Fruit fly (Drosophila melanogaster) whole organism, wandering third instar larva: Measurements from ENCODE around the gene eIF2beta.

Source experiments
- Abd-B ChIP-seq: fragments of >200 bp; optimal IDR thresholded peaks from 2 replicates; lab custom pipeline; 2017; ENCODE audit warnings: missing biosample characterization, missing genetic modification characterization
- CG32264 ChIP-seq: fragments of 200-800 bp; sonication (Bioruptor generic); optimal IDR thresholded peaks from 2 replicates; lab custom pipeline; 2016; ENCODE audit warnings: missing biosample characterization, missing genetic modification characterization
- CG9705 ChIP-seq: fragments of 200-800 bp; sonication (Bioruptor generic); optimal IDR thresholded peaks from 2 replicates; lab custom pipeline; 2018; ENCODE audit warnings: missing biosample characterization, mild to moderate bottlenecking, missing genetic modification characterization
- CrebA ChIP-seq: fragments of 200-800 bp; sonication (Bioruptor generic); optimal IDR thresholded peaks from 2 replicates; lab custom pipeline; 2016; ENCODE audit warnings: missing biosample characterization, mild to moderate bottlenecking, missing genetic modification characterization, borderline replicate concordance
- Dfd ChIP-seq: fragments of >200 bp; optimal IDR thresholded peaks from 2 replicates; lab custom pipeline; 2017; ENCODE audit warnings: missing biosample characterization, missing genetic modification characterization
- Dif ChIP-seq: fragments of 200-275, 200-300 bp; sonication (Bioruptor generic); optimal IDR thresholded peaks from 2 replicates; lab custom pipeline; 2018; ENCODE audit warnings: missing biosample characterization, missing genetic modification characterization; ENCODE audit not compliant: partially characterized antibody
- Hnf4 ChIP-seq: fragments of 200-800 bp; sonication (Bioruptor generic); optimal IDR thresholded peaks from 2 replicates; lab custom pipeline; 2016; ENCODE audit warnings: missing biosample characterization, mild to moderate bottlenecking, missing genetic modification characterization
- Hr83 ChIP-seq: fragments of 200-300 bp; sonication (Bioruptor generic); optimal IDR thresholded peaks from 2 replicates; lab custom pipeline; 2016; ENCODE audit warnings: missing biosample characterization, mild to moderate bottlenecking, missing genetic modification characterization, moderate library complexity; ENCODE audit not compliant: poor library complexity, severe bottlenecking
- Jra ChIP-seq: sonication (Bioruptor generic); optimal IDR thresholded peaks from 2 replicates; lab custom pipeline; 2016; ENCODE audit warnings: missing biosample characterization, missing genetic modification characterization
- Mio ChIP-seq: sonication (Bioruptor generic); optimal IDR thresholded peaks from 2 replicates; lab custom pipeline; 2016; ENCODE audit warnings: missing biosample characterization, missing genetic modification characterization
- N ChIP-seq: fragments of >200 bp; optimal IDR thresholded peaks from 2 replicates; lab custom pipeline; 2018; ENCODE audit warnings: missing biosample characterization, missing external identifiers, missing genetic modification characterization
- OdsH ChIP-seq: fragments of 200-800 bp; sonication (Bioruptor generic); optimal IDR thresholded peaks from 2 replicates; lab custom pipeline; 2016; ENCODE audit warnings: missing biosample characterization, mild to moderate bottlenecking, missing genetic modification characterization
- Rel ChIP-seq, 2 experiments: fragments of 200-800 bp; sonication (Bioruptor generic) in 1 of 2; optimal IDR thresholded peaks; 2 replicates in 1 of 2; 3 replicates in 1 of 2; lab custom pipeline; 2016 to 2019; ENCODE audit warnings: mild to moderate bottlenecking in 2 of 2, missing biosample characterization in 2 of 2, missing genetic modification characterization in 2 of 2, moderate library complexity in 1 of 2
- Sp1 ChIP-seq: fragments of 200-800 bp; sonication (Bioruptor generic); optimal IDR thresholded peaks from 3 replicates; lab custom pipeline; 2019; ENCODE audit warnings: missing biosample characterization, mild to moderate bottlenecking, missing genetic modification characterization, moderate library complexity
- Vsx2 ChIP-seq: fragments of 200-300, 225-300 bp; sonication (Bioruptor generic); optimal IDR thresholded peaks from 2 replicates; lab custom pipeline; 2018; ENCODE audit warnings: missing biosample characterization, missing genetic modification characterization; ENCODE audit not compliant: partially characterized antibody
- dl ChIP-seq, 2 experiments: fragments of 175-275, 200-275 bp in 1 of 2; fragments of 200-275 bp in 1 of 2; sonication (Bioruptor generic); optimal IDR thresholded peaks; lab custom pipeline; 2018; ENCODE audit warnings: mild to moderate bottlenecking in 2 of 2, missing biosample characterization in 2 of 2, missing genetic modification characterization in 2 of 2, moderate library complexity in 2 of 2; ENCODE audit not compliant: partially characterized antibody in 2 of 2, insufficient read depth in 1 of 2
- dmrt93B ChIP-seq: fragments of 200-800 bp; sonication (Bioruptor generic); optimal IDR thresholded peaks from 2 replicates; lab custom pipeline; 2018; ENCODE audit warnings: missing biosample characterization, mild to moderate bottlenecking, missing genetic modification characterization
- dsf ChIP-seq: sonication (Bioruptor generic); optimal IDR thresholded peaks from 2 replicates; lab custom pipeline; 2016; ENCODE audit warnings: missing biosample characterization, missing genetic modification characterization, borderline replicate concordance
- ey ChIP-seq: fragments of 200-800 bp; sonication (Bioruptor generic); optimal IDR thresholded peaks from 2 replicates; lab custom pipeline; 2016; ENCODE audit warnings: missing biosample characterization, missing genetic modification characterization
- foxo ChIP-seq, 2 experiments: fragments of 200-800 bp; sonication (Bioruptor generic); optimal IDR thresholded peaks; 2 replicates in 1 of 2; 3 replicates in 1 of 2; lab custom pipeline; 2016 to 2017; ENCODE audit warnings: missing biosample characterization in 2 of 2, missing genetic modification characterization in 2 of 2
- fru ChIP-seq: fragments of 200-800 bp; sonication (Bioruptor generic); optimal IDR thresholded peaks from 3 replicates; lab custom pipeline; 2016; ENCODE audit warnings: missing biosample characterization, mild to moderate bottlenecking, missing genetic modification characterization
- h ChIP-seq: fragments of 200-800 bp; sonication (Bioruptor generic); optimal IDR thresholded peaks from 3 replicates; lab custom pipeline; 2016; ENCODE audit warnings: missing biosample characterization, mild to moderate bottlenecking, missing genetic modification characterization
- pan ChIP-seq: fragments of >200 bp; optimal IDR thresholded peaks from 2 replicates; lab custom pipeline; 2017
- psq ChIP-seq: fragments of 200-800 bp; sonication (Bioruptor generic); optimal IDR thresholded peaks from 3 replicates; lab custom pipeline; 2017; ENCODE audit warnings: missing biosample characterization, mild to moderate bottlenecking, missing genetic modification characterization, moderate library complexity
- rgr ChIP-seq: fragments of 200-800 bp; sonication (Bioruptor generic); optimal IDR thresholded peaks from 3 replicates; lab custom pipeline; 2016; ENCODE audit warnings: missing biosample characterization, mild to moderate bottlenecking, missing genetic modification characterization
- tai ChIP-seq: sonication (Bioruptor generic); optimal IDR thresholded peaks from 2 replicates; lab custom pipeline; 2016; ENCODE audit warnings: missing biosample characterization, missing genetic modification characterization

eIF2beta gene

dm6 chr3L:12523941-12524340, 2.6 kb downstream of the eIF2beta start, which contains the start of the genes ver and Gcn5 (continued):
- peak; percentile 97 for TF ChIP-seq CG9705 (GFP tag; lab: Kevin White, UChicago)
- TF ChIP-seq ey, result peak; percentile 98
- TF ChIP-seq, all 38 proteins: peak for 25

- peak; percentile 25 for TF ChIP-seq h (GFP tag; lab: Kevin White, UChicago)
- no peak for TF ChIP-seq Rel (GFP tag; optimal IDR thresholded peaks at IDR 0.05; lab: Kevin White, UChicago)
- peak; percentile 38 for TF ChIP-seq Rel (tag; optimal IDR thresholded peaks at IDR 0.05; lab: Kevin White, UChicago)
- peak; percentile 8 for TF ChIP-seq Dif (GFP tag; lab: Kevin White, UChicago)
- TF ChIP-seq Abd-B (GFP tag; lab: Kevin White, UChicago), result no peak
- TF ChIP-seq pan (lab: Kevin White, UChicago), result no peak
- no peak for TF ChIP-seq dsf (GFP tag; lab: Kevin White, UChicago)
- TF ChIP-seq foxo (GFP tag; optimal IDR thresholded peaks at IDR 0.05; lab: Kevin White, UChicago), result no peak
- TF ChIP-seq CrebA (GFP tag; lab: Kevin White, UChicago), result no peak
- no peak for TF ChIP-seq Vsx2 (GFP tag; lab: Kevin White, UChicago)
Measured at dm6 chr3L:12519315-12519714, 7.2 kb downstream of the eIF2beta start.

- TF ChIP-seq Dfd (GFP tag; lab: Kevin White, UChicago), result peak; percentile 92
- TF ChIP-seq pan (lab: Kevin White, UChicago), result no peak
- TF ChIP-seq, all 38 proteins: peak for 1
Measured at dm6 chr3L:12517443-12518209, 8.9 kb downstream of the eIF2beta start.

- peak; percentile 24 for TF ChIP-seq OdsH (GFP tag; lab: Kevin White, UChicago)
- TF ChIP-seq tai (GFP tag; lab: Kevin White, UChicago), result no peak
- TF ChIP-seq fru (GFP tag; lab: Kevin White, UChicago), result peak; percentile 96
- TF ChIP-seq dsf (GFP tag; lab: Kevin White, UChicago), result no peak
- no peak for TF ChIP-seq Rel (GFP tag; optimal IDR thresholded peaks at IDR 0.05; lab: Kevin White, UChicago)
- TF ChIP-seq Rel (tag; optimal IDR thresholded peaks at IDR 0.05; lab: Kevin White, UChicago), result no peak
- TF ChIP-seq N, result no peak
- peak; percentile 32 for TF ChIP-seq Sp1 (GFP tag; lab: Kevin White, UChicago)
- TF ChIP-seq rgr (GFP tag; lab: Kevin White, UChicago), result no peak
- TF ChIP-seq Vsx2 (GFP tag; lab: Kevin White, UChicago), result no peak
- no peak for TF ChIP-seq Dfd (GFP tag; lab: Kevin White, UChicago)
- no peak for TF ChIP-seq pan (lab: Kevin White, UChicago)
- TF ChIP-seq Hnf4 (GFP tag; lab: Kevin White, UChicago), result no peak
- no peak for TF ChIP-seq Hr83 (GFP tag; lab: Kevin White, UChicago)
- TF ChIP-seq psq (GFP tag; lab: Kevin White, UChicago), result peak; percentile 3
- no peak for TF ChIP-seq Mio (GFP tag; lab: Kevin White, UChicago)
- TF ChIP-seq h (GFP tag; lab: Kevin White, UChicago), result no peak
- TF ChIP-seq CG32264 (GFP tag; lab: Kevin White, UChicago), result no peak
- no peak for TF ChIP-seq CrebA (GFP tag; lab: Kevin White, UChicago)
- no peak for TF ChIP-seq Jra
- TF ChIP-seq ey, result no peak
- TF ChIP-seq Dif (GFP tag; lab: Kevin White, UChicago), result peak; percentile 30
- TF ChIP-seq dmrt93B (GFP tag; lab: Kevin White, UChicago), result no peak
- TF ChIP-seq dl (GFP tag; optimal IDR thresholded peaks at IDR 0.05; lab: Kevin White, UChicago; ENCODE audit: insufficient read depth in 1 of 2, partially characterized antibody in 2 of 2), result peak in 1 of 2 experiments; percentile 1
- no peak for TF ChIP-seq CG9705 (GFP tag; lab: Kevin White, UChicago)
- no peak for TF ChIP-seq foxo (GFP tag; optimal IDR thresholded peaks at IDR 0.05; lab: Kevin White, UChicago)
Measured at dm6 chr3L:12515691-12516455, 10.7 kb downstream of the eIF2beta start.
